Fruit fly (Drosophila melanogaster) whole organism, embryonic: ENCODE measurements around the gene CG5376.

Experiments used
- CG10267 ChIP-seq: fragments of 200-800 bp; sonication (Bioruptor generic); optimal IDR thresholded peaks from 2 replicates; lab custom pipeline; 2018; ENCODE audit warnings: missing biosample characterization, mild to moderate bottlenecking, missing genetic modification characterization, moderate library complexity
- CG12391 ChIP-seq: fragments of 200-800 bp; sonication (Bioruptor generic); optimal IDR thresholded peaks from 3 replicates; lab custom pipeline; 2018; ENCODE audit warnings: missing biosample characterization, mild to moderate bottlenecking, missing genetic modification characterization, moderate library complexity
- CG12769 ChIP-seq: fragments of 200-800 bp; sonication (Bioruptor generic); optimal IDR thresholded peaks from 2 replicates; lab custom pipeline; 2019; ENCODE audit warnings: missing biosample characterization, mild to moderate bottlenecking, missing genetic modification characterization, moderate library complexity
- CG14014 ChIP-seq: fragments of 200-800 bp; sonication (Bioruptor generic); IDR thresholded peaks from 2 replicates; pipeline ENCODE4 v1.3.6; 2022; ENCODE audit warnings: missing biosample characterization, missing genetic modification characterization
- CG1529 ChIP-seq: fragments of 200-800 bp; sonication (Bioruptor generic); optimal IDR thresholded peaks from 3 replicates; lab custom pipeline; 2018; ENCODE audit warnings: missing biosample characterization, missing genetic modification characterization
- CG15601 ChIP-seq: fragments of 200-800 bp; sonication (Bioruptor generic); optimal IDR thresholded peaks from 3 replicates; lab custom pipeline; 2019; ENCODE audit warnings: missing biosample characterization, mild to moderate bottlenecking, missing genetic modification characterization, moderate library complexity
- CG18599 ChIP-seq: fragments of 200-800 bp; sonication (Bioruptor generic); optimal IDR thresholded peaks from 3 replicates; lab custom pipeline; 2017; ENCODE audit warnings: missing biosample characterization, missing genetic modification characterization, mild to moderate bottlenecking, moderate library complexity, missing genetic modification reagents
- CG2116 ChIP-seq: fragments of 200-800 bp; sonication (Bioruptor generic); optimal IDR thresholded peaks from 3 replicates; lab custom pipeline; 2018; ENCODE audit warnings: missing biosample characterization, mild to moderate bottlenecking, missing genetic modification characterization
- CG2129 ChIP-seq: fragments of 200-800 bp; sonication (Bioruptor generic); IDR thresholded peaks from 2 replicates; pipeline ENCODE4 v1.3.6; 2022; ENCODE audit warnings: missing biosample characterization, missing genetic modification characterization; ENCODE audit not compliant: partially characterized antibody
- CG2875 ChIP-seq: fragments of 200-800 bp; sonication (Bioruptor generic); optimal IDR thresholded peaks from 2 replicates; lab custom pipeline; 2017; ENCODE audit warnings: missing biosample characterization, mild to moderate bottlenecking, missing genetic modification characterization, missing genetic modification reagents
- CG34224 ChIP-seq: fragments of 200-800 bp; sonication (Bioruptor generic); IDR thresholded peaks from 3 replicates; pipeline ENCODE4 v1.3.6; 2022; ENCODE audit warnings: missing biosample characterization, missing genetic modification characterization; ENCODE audit not compliant: partially characterized antibody
- CG34376 ChIP-seq: fragments of 200-800 bp; sonication (Bioruptor generic); optimal IDR thresholded peaks from 2 replicates; lab custom pipeline; 2018; ENCODE audit warnings: missing biosample characterization, mild to moderate bottlenecking, missing genetic modification characterization
- CG4424 ChIP-seq: fragments of 200-800 bp; sonication (Bioruptor generic); optimal IDR thresholded peaks from 3 replicates; lab custom pipeline; 2016; ENCODE audit warnings: missing biosample characterization, missing genetic modification characterization
- CG6689 ChIP-seq: fragments of 200-800 bp; sonication (Bioruptor generic); IDR thresholded peaks from 2 replicates; pipeline ENCODE4 v1.3.6; 2022; ENCODE audit warnings: missing biosample characterization, missing genetic modification characterization
- CG7928 ChIP-seq: fragments of 200-800 bp; sonication (Bioruptor generic); optimal IDR thresholded peaks from 2 replicates; lab custom pipeline; 2017; ENCODE audit warnings: missing biosample characterization, mild to moderate bottlenecking, missing genetic modification characterization
- CG8388 ChIP-seq: fragments of 200-800 bp; sonication (Bioruptor generic); optimal IDR thresholded peaks from 2 replicates; lab custom pipeline; 2019; ENCODE audit warnings: missing biosample characterization, mild to moderate bottlenecking, missing genetic modification characterization, moderate library complexity
- CG8478 ChIP-seq: fragments of >200 bp; optimal IDR thresholded peaks from 2 replicates; lab custom pipeline; 2018
- D19A ChIP-seq: fragments of 200-800 bp; optimal IDR thresholded peaks from 3 replicates; lab custom pipeline; 2019; ENCODE audit warnings: missing biosample characterization, mild to moderate bottlenecking, missing genetic modification characterization, moderate library complexity
- Dll ChIP-seq: fragments of 200-800 bp; sonication (Bioruptor generic); IDR thresholded peaks from 4 replicates; pipeline ENCODE4 v1.3.6; 2022; ENCODE audit warnings: missing biosample characterization, missing genetic modification characterization; ENCODE audit not compliant: partially characterized antibody
- E2f2 ChIP-seq: fragments of 200-800 bp; sonication (Bioruptor generic); IDR thresholded peaks from 2 replicates; pipeline ENCODE4 v1.3.6; 2022; ENCODE audit warnings: missing biosample characterization, missing genetic modification characterization
- Ets65A ChIP-seq: fragments of 200-800 bp; sonication (Bioruptor generic); peaks from one replicate; lab custom pipeline; 2016; ENCODE audit warnings: missing biosample characterization, missing genetic modification characterization
- Gsc ChIP-seq: fragments of 200-800 bp; sonication (Bioruptor generic); IDR thresholded peaks from 2 replicates; pipeline ENCODE4 v1.3.6; 2022; ENCODE audit warnings: missing biosample characterization, missing genetic modification characterization
- H15 ChIP-seq: fragments of 200-800 bp; sonication (Bioruptor generic); IDR thresholded peaks from 3 replicates; pipeline ENCODE4 v1.3.6; 2022; ENCODE audit warnings: missing biosample characterization, missing genetic modification characterization
- Hsf ChIP-seq: fragments of 200-800 bp; sonication (Bioruptor generic); optimal IDR thresholded peaks from 3 replicates; lab custom pipeline; 2016; ENCODE audit warnings: missing biosample characterization, missing genetic modification characterization
- MBD-R2 ChIP-seq: fragments of 200-800 bp; sonication (Bioruptor generic); IDR thresholded peaks from 2 replicates; pipeline ENCODE4 v1.3.6; 2022; ENCODE audit warnings: missing biosample characterization, missing genetic modification characterization
- Myb ChIP-seq: fragments of 200-800 bp; sonication (Bioruptor generic); optimal IDR thresholded peaks from 2 replicates; lab custom pipeline; 2016; ENCODE audit warnings: missing biosample characterization, missing genetic modification characterization
- PHDP ChIP-seq: fragments of 200-800 bp; sonication (Bioruptor generic); optimal IDR thresholded peaks from 3 replicates; lab custom pipeline; 2018; ENCODE audit warnings: missing biosample characterization, mild to moderate bottlenecking, missing genetic modification characterization, moderate library complexity
- Rfx ChIP-seq: fragments of 200-800 bp; sonication (Bioruptor generic); IDR thresholded peaks from 2 replicates; pipeline ENCODE4 v1.3.6; 2022; ENCODE audit warnings: missing biosample characterization, missing genetic modification characterization
- Scr ChIP-seq: fragments of 200-800 bp; sonication (Bioruptor generic); IDR thresholded peaks from 2 replicates; pipeline ENCODE4 v1.3.6; 2022; ENCODE audit warnings: missing biosample characterization, missing genetic modification characterization; ENCODE audit not compliant: partially characterized antibody
- Sin3A ChIP-seq: fragments of >200 bp; optimal IDR thresholded peaks from 2 replicates; lab custom pipeline; 2018
- Sry-δ ChIP-seq: fragments of 200-800 bp; sonication (Bioruptor generic); optimal IDR thresholded peaks from 2 replicates; lab custom pipeline; 2016; ENCODE audit warnings: missing biosample characterization, missing genetic modification characterization
- Xbp1 ChIP-seq: fragments of 200-800 bp; sonication (Bioruptor generic); optimal IDR thresholded peaks from 3 replicates; lab custom pipeline; 2016; ENCODE audit warnings: missing biosample characterization, mild to moderate bottlenecking, missing genetic modification characterization
- ato ChIP-seq: fragments of 200-800 bp; sonication (Bioruptor generic); IDR thresholded peaks from 2 replicates; pipeline ENCODE4 v1.3.6; 2022; ENCODE audit warnings: missing biosample characterization, missing genetic modification characterization; ENCODE audit not compliant: partially characterized antibody
- cato ChIP-seq: fragments of 200-800 bp; sonication (Bioruptor generic); optimal IDR thresholded peaks from 2 replicates; lab custom pipeline; 2016; ENCODE audit warnings: missing biosample characterization, missing genetic modification characterization, borderline replicate concordance
- ewg ChIP-seq: fragments of 200-800 bp; sonication (Bioruptor generic); optimal IDR thresholded peaks from 3 replicates; lab custom pipeline; 2017; ENCODE audit warnings: mild to moderate bottlenecking, missing biosample characterization, missing genetic modification reagents, missing genetic modification characterization
- eyg ChIP-seq: fragments of 200-800 bp; sonication (Bioruptor generic); optimal IDR thresholded peaks from 3 replicates; lab custom pipeline; 2016; ENCODE audit warnings: missing biosample characterization, missing genetic modification characterization
- gfzf ChIP-seq: fragments of 200-800 bp; sonication (Bioruptor generic); optimal IDR thresholded peaks from 2 replicates; lab custom pipeline; 2016; ENCODE audit warnings: missing biosample characterization, mild to moderate bottlenecking, missing genetic modification characterization, moderate library complexity
- grau ChIP-seq: fragments of 200-800 bp; optimal IDR thresholded peaks from 3 replicates; lab custom pipeline; 2019; ENCODE audit warnings: missing biosample characterization, mild to moderate bottlenecking, missing genetic modification characterization, moderate library complexity
- grn ChIP-seq: fragments of 200-800 bp; sonication (Bioruptor generic); optimal IDR thresholded peaks from 3 replicates; lab custom pipeline; 2017; ENCODE audit warnings: missing biosample characterization, missing genetic modification characterization
- hbn ChIP-seq: fragments of 200-800 bp; sonication (Bioruptor generic); IDR thresholded peaks from 2 replicates; pipeline ENCODE4 v1.3.6; 2022; ENCODE audit warnings: missing biosample characterization, missing genetic modification characterization; ENCODE audit not compliant: partially characterized antibody
- klu ChIP-seq: fragments of 200-800 bp; sonication (Bioruptor generic); IDR thresholded peaks from 2 replicates; pipeline ENCODE4 v1.3.6; 2022; ENCODE audit warnings: missing biosample characterization, missing genetic modification characterization
- pan ChIP-seq, 4 experiments: fragments of >200 bp in 3 of 4; fragments of 200-800 bp in 1 of 4; sonication (Bioruptor generic) in 1 of 4; optimal IDR thresholded peaks in 3 of 4; IDR thresholded peaks in 1 of 4; 2 replicates each; pipeline versions ENCODE4 v1.3.6 to Lab custom; 2017 to 2022; ENCODE audit warnings: missing biosample characterization in 2 of 4, missing genetic modification characterization in 2 of 4, mixed read lengths in 1 of 4
- row ChIP-seq: fragments of 200-800 bp; sonication (Bioruptor generic); IDR thresholded peaks from 3 replicates; pipeline ENCODE4 v1.3.6; 2022; ENCODE audit warnings: missing biosample characterization, missing genetic modification characterization
- slou ChIP-seq: fragments of 200-800 bp; sonication (Bioruptor generic); optimal IDR thresholded peaks from 3 replicates; lab custom pipeline; 2016; ENCODE audit warnings: missing biosample characterization, missing genetic modification characterization
- slp2 ChIP-seq: fragments of 200-800 bp; sonication (Bioruptor generic); optimal IDR thresholded peaks from 2 replicates; lab custom pipeline; 2016; ENCODE audit warnings: missing biosample characterization, missing genetic modification characterization
- unc-4 ChIP-seq: fragments of 200-800 bp; sonication (Bioruptor generic); IDR thresholded peaks from 2 replicates; pipeline ENCODE4 v1.3.6; 2022; ENCODE audit warnings: missing biosample characterization, missing genetic modification characterization; ENCODE audit not compliant: partially characterized antibody

The CG5376 gene

dm6 chr3R:22492767-22493166, 4.0 kb upstream of the CG5376 start, which contains the start of gene tHMG2 (continued):
- TF ChIP-seq gfzf (GFP tag; lab: Kevin White, UChicago) (peak; percentile 55), slp2 (no peak), CG34224 (0 out of 3 replicates have a peak, but pooled peaks have one; percentile 22), CG2116 (GFP tag; lab: Kevin White, UChicago) (peak; percentile 6), ewg (GFP tag; lab: Kevin White, UChicago) (no peak), hbn (GFP tag; lab: Robert Waterston, UW) (0 out of 2 replicates have a peak, but pooled peaks have one; percentile 26), CG6689 (GFP tag; lab: Robert Waterston, UW) (peak; percentile 76), Myb (GFP tag; lab: Kevin White, UChicago) (peak; percentile 92), Sry-δ (GFP tag; lab: Kevin White, UChicago) (peak; percentile 36), Ets65A (peak; percentile 14), Gsc (GFP tag; lab: Robert Waterston, UW) (no peak), CG12769 (tag; lab: Kevin White, UChicago) (no peak), Dll (GFP tag; lab: Robert Waterston, UW) (peak; percentile 18; the same call in 1 of the 4 replicates), CG7928 (GFP tag; lab: Kevin White, UChicago) (peak; percentile 83)

dm6 chr3R:22491088-22491879, 2.5 kb upstream of the CG5376 start, which contains the start of the genes CCT1 and tHMG1:
Gene CCT1 (minus strand): TSS chr3R:22491439.
Gene tHMG1 (plus strand): TSS chr3R:22491829.
- TF ChIP-seq CG14014 (GFP tag; lab: Robert Waterston, UW) (no peak), Xbp1 (GFP tag; lab: Kevin White, UChicago) (peak; percentile 2), ato (peak; percentile 82), Sin3A (lab: Kevin White, UChicago) (peak; percentile 51), CG34376 (no peak), CG10267 (tag; lab: Kevin White, UChicago) (peak; percentile 42), CG2875 (GFP tag; lab: Kevin White, UChicago) (no peak), eyg (GFP tag; lab: Kevin White, UChicago) (no peak), Ets65A (no peak), MBD-R2 (peak; percentile 52; the same call in 1 of the 2 replicates), CG8478 (no peak), CG2116 (GFP tag; lab: Kevin White, UChicago) (peak; percentile 91), grn (GFP tag; lab: Kevin White, UChicago) (no peak), CG4424 (GFP tag; lab: Kevin White, UChicago) (peak; percentile 24), grau (peak; percentile 21), CG8388 (GFP tag; lab: Kevin White, UChicago) (no peak), H15 (GFP tag; lab: Robert Waterston, UW) (no peak), Scr (peak; percentile 97), slou (GFP tag; lab: Kevin White, UChicago) (no peak), row (GFP tag; lab: Robert Waterston, UW) (peak; percentile 53; the same call in 2 of the 3 replicates), unc-4 (GFP tag; lab: Robert Waterston, UW) (peak; percentile 95), CG18599 (GFP tag; lab: Kevin White, UChicago) (no peak), CG2129 (GFP tag; lab: Robert Waterston, UW) (peak; percentile 98), D19A (tag; lab: Kevin White, UChicago) (no peak), klu (no peak), CG34224 (peak; percentile 97), pan (optimal IDR thresholded peaks at IDR 0.05; lab: Kevin White, UChicago) (no peak), pan (GFP tag; optimal IDR thresholded peaks at IDR 0.05 in 1 of 2, IDR thresholded peaks at IDR 0.05 in 1 of 2) (no peak), cato (no peak), Rfx (no peak), Hsf (peak; percentile 11), PHDP (tag; lab: Kevin White, UChicago) (peak; percentile 14), CG1529 (GFP tag; lab: Kevin White, UChicago) (no peak), CG15601 (tag; lab: Kevin White, UChicago) (peak; percentile 35), E2f2 (GFP tag; lab: Robert Waterston, UW) (peak; percentile 81), CG12391 (tag; lab: Kevin White, UChicago) (peak; percentile 28)
